Fruit fly (Drosophila melanogaster): ENCODE results near the gene wit.
A peak's percentile ranks its signal among the peaks of the same experiment; 100 is the strongest.

The wit gene

DNA sequence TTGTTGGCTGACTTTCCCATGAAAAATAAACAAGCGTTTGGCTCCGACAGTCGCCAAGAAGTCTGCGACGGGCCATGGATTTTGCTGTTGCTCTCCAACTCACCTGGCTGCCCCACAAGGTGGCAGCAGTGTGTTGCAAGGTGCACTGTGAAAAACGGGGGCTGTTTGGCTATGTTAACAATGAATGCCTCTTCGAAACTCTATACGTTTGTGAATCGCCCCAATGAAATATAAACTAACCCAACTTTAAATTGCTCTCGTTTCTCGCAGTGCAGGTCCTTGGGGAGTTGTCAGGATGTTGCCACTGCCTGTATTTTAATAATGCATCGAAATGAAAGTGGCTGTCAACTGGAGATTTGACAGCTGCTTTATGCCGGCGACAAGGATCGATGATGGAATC lies 57.2 kb downstream of the wit start:
- TF ChIP-seq CG4496 (GFP tag; IDR thresholded peaks at IDR 0.05) (peak; percentile 46; the same call in 1 of the 3 replicates), fd96Ca (GFP tag; IDR thresholded peaks at IDR 0.05) (peak; percentile 57; the same call in 1 of the 3 replicates), Snoo (tag; optimal IDR thresholded peaks at IDR 0.05) (no peak), CG13204 (GFP tag; optimal IDR thresholded peaks at IDR 0.05) (no peak), gl (tag; optimal IDR thresholded peaks at IDR 0.05) (no peak), CG10348 (GFP tag; IDR thresholded peaks at IDR 0.05) (no peak), CG17806 (tag; optimal IDR thresholded peaks at IDR 0.05) (peak; percentile 5), CG8159 (tag; optimal IDR thresholded peaks at IDR 0.05) (peak; percentile 12), CG9948 (tag; optimal IDR thresholded peaks at IDR 0.05) (no peak), CG34367 (tag; optimal IDR thresholded peaks at IDR 0.05) (no peak), CG8301 (tag; optimal IDR thresholded peaks at IDR 0.05) (peak; percentile 29), EcR (GFP tag; optimal IDR thresholded peaks at IDR 0.05) (no peak), rn (GFP tag; IDR thresholded peaks at IDR 0.05) (no peak), Pif1A (GFP tag; optimal IDR thresholded peaks at IDR 0.05) (peak; percentile 29), D1 (tag; optimal IDR thresholded peaks at IDR 0.05) (no peak), CG12605 (GFP tag; IDR thresholded peaks at IDR 0.05) (no peak), CG15710 (tag; optimal IDR thresholded peaks at IDR 0.05) (peak; percentile 29), Ets98B (GFP tag; IDR thresholded peaks at IDR 0.05) (peak; percentile 44; the same call in 1 of the 2 replicates), CG32121 (GFP tag; IDR thresholded peaks at IDR 0.05) (no peak), Pif1B (GFP tag; optimal IDR thresholded peaks at IDR 0.05) (peak; percentile 1), CG14655 (GFP tag; optimal IDR thresholded peaks at IDR 0.05) (peak; percentile 31)

Data from whole organism, pupa.